Worm (Caenorhabditis elegans): ENCODE data around the gene metl-6.

- TF ChIP-seq ces-1 (GFP tag; optimal IDR thresholded peaks at IDR 0.05), result no peak
- no peak for TF ChIP-seq ceh-39 (tag; optimal IDR thresholded peaks at IDR 0.05)
- TF ChIP-seq unc-39 (tag; optimal IDR thresholded peaks at IDR 0.05), result no peak
- no peak for TF ChIP-seq mls-2 (tag; optimal IDR thresholded peaks at IDR 0.05)
- TF ChIP-seq nhr-237 (tag; optimal IDR thresholded peaks at IDR 0.05), result no peak
- TF ChIP-seq elt-3 (tag; optimal IDR thresholded peaks at IDR 0.05), result no peak
- no peak for TF ChIP-seq ceh-83 (GFP tag; optimal IDR thresholded peaks at IDR 0.05)
- TF ChIP-seq unc-62 (GFP tag; optimal IDR thresholded peaks at IDR 0.05), result no peak
- TF ChIP-seq zip-8 (tag; optimal IDR thresholded peaks at IDR 0.05), result no peak
- TF ChIP-seq pha-4 (tag; optimal IDR thresholded peaks at IDR 0.05), result no peak
- TF ChIP-seq lin-32 (GFP tag; optimal IDR thresholded peaks at IDR 0.05), result no peak
- TF ChIP-seq ztf-11 (tag; optimal IDR thresholded peaks at IDR 0.05), result no peak
Observed at ce11 chrIII:3957850-3958249, 36.3 kb upstream of the metl-6 start.
